Fruit fly (Drosophila melanogaster): ENCODE measurements around the gene CG31191.

Gene CG31191

dm6 chr3R:20945463-20945862 lies at the start of gene CG31191:
Gene CG31191 (minus strand): TSS chr3R:20945530.
- TF ChIP-seq Vsx2 (GFP tag; optimal IDR thresholded peaks at IDR 0.05; ENCODE audit: partially characterized antibody): no peak
- no peak for TF ChIP-seq Hnf4 (GFP tag; optimal IDR thresholded peaks at IDR 0.05)
- no peak for TF ChIP-seq Jra (GFP tag; optimal IDR thresholded peaks at IDR 0.05)
- TF ChIP-seq foxo (GFP tag; optimal IDR thresholded peaks at IDR 0.05): no peak
- TF ChIP-seq ey (GFP tag; optimal IDR thresholded peaks at IDR 0.05): no peak
- no peak for TF ChIP-seq Hr83 (GFP tag; optimal IDR thresholded peaks at IDR 0.05; ENCODE audit: poor library complexity, severe bottlenecking)

DNA sequence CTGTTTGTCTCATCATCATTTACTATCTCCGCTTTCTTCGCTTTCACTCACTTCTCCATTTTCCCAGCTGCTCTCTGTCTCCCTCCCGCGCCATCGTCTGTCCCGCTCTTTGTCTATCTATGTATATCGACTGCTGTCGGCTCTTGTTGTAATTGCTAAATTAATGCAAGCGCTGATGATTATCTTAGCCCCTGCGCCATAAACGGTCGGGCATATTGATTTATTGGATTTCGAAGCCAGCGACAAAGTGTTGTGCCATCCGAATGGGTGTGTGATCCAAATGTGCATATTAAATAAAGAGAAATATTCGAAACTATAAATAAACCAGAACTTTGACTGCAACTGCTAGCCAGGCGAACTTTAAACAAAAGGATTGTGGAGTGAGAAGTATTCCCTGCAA lies 45.1 kb upstream of the CG31191 start:
- TF ChIP-seq Dfd (GFP tag; optimal IDR thresholded peaks at IDR 0.05): no peak
- TF ChIP-seq Hr78 (GFP tag; optimal IDR thresholded peaks at IDR 0.05): no peak
- no peak for TF ChIP-seq psq (GFP tag; optimal IDR thresholded peaks at IDR 0.05)
- no peak for TF ChIP-seq Abd-B (GFP tag; optimal IDR thresholded peaks at IDR 0.05)

dm6 chr3R:20989657-20990056 lies 44.3 kb upstream of the CG31191 start:
- TF ChIP-seq Vsx2 (GFP tag; optimal IDR thresholded peaks at IDR 0.05; ENCODE audit: partially characterized antibody) (no peak), dmrt93B (GFP tag; optimal IDR thresholded peaks at IDR 0.05) (peak; percentile 19), ey (GFP tag; optimal IDR thresholded peaks at IDR 0.05) (no peak), HLH106 (tag; optimal IDR thresholded peaks at IDR 0.05) (peak; percentile 33), sv (GFP tag; optimal IDR thresholded peaks at IDR 0.05) (peak; percentile 23)

- TF ChIP-seq HLH106 (tag; optimal IDR thresholded peaks at IDR 0.05) (no peak), pan (optimal IDR thresholded peaks at IDR 0.05) (no peak), psq (GFP tag; optimal IDR thresholded peaks at IDR 0.05) (no peak)
These were observed 43.7 kb upstream of the CG31191 start for dm6 chr3R:20989046-20989445.

dm6 chr3R:20988560-20988959 lies 43.2 kb upstream of the CG31191 start:
- TF ChIP-seq woc (GFP tag; optimal IDR thresholded peaks at IDR 0.05): no peak
- no peak for TF ChIP-seq Vsx2 (GFP tag; optimal IDR thresholded peaks at IDR 0.05; ENCODE audit: partially characterized antibody)
- TF ChIP-seq usp (GFP tag; optimal IDR thresholded peaks at IDR 0.05): no peak
- no peak for TF ChIP-seq dl (GFP tag; optimal IDR thresholded peaks at IDR 0.05; ENCODE audit: insufficient read depth in 1 of 2, partially characterized antibody in 2 of 2)

DNA sequence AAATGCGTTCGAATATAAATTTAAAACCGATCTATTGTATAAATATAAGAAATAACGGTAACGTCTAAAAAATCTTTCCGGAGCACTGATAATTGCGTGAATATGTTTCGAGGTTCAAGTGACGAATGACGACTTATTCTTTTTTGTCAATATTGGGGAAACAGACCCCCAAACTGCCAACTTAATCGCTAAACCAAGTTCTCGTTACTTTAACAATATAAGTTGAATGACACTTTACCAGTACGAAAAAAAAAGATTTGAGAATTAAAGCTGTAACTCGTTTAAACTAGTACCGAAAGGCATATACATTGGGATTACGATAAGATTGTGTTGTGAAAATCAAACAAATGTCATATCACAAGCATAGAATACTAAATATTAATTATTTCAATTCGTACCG lies 42.5 kb upstream of the CG31191 start, which contains the start of gene CG43446:
Gene CG43446 (minus strand): TSS at position 101 of the 400 bp plus-strand sequence.
- TF ChIP-seq fru (GFP tag; optimal IDR thresholded peaks at IDR 0.05) (no peak), sv (GFP tag; optimal IDR thresholded peaks at IDR 0.05) (no peak), OdsH (GFP tag; optimal IDR thresholded peaks at IDR 0.05) (no peak), brk (GFP tag; optimal IDR thresholded peaks at IDR 0.05) (no peak), Sp1 (GFP tag; optimal IDR thresholded peaks at IDR 0.05) (no peak), h (GFP tag; optimal IDR thresholded peaks at IDR 0.05) (no peak), Dif (GFP tag; optimal IDR thresholded peaks at IDR 0.05; ENCODE audit: partially characterized antibody) (no peak), psq (GFP tag; optimal IDR thresholded peaks at IDR 0.05) (no peak), N (GFP tag; optimal IDR thresholded peaks at IDR 0.05) (no peak), Mio (GFP tag; optimal IDR thresholded peaks at IDR 0.05) (no peak), CG32264 (GFP tag; optimal IDR thresholded peaks at IDR 0.05) (no peak), lola (GFP tag; optimal IDR thresholded peaks at IDR 0.05) (no peak), Jra (GFP tag; optimal IDR thresholded peaks at IDR 0.05) (no peak), foxo (GFP tag; optimal IDR thresholded peaks at IDR 0.05) (no peak), HLH106 (tag; optimal IDR thresholded peaks at IDR 0.05) (no peak), ey (GFP tag; optimal IDR thresholded peaks at IDR 0.05) (no peak), tai (GFP tag; optimal IDR thresholded peaks at IDR 0.05) (no peak)

- TF ChIP-seq br (GFP tag; optimal IDR thresholded peaks at IDR 0.05) (peak; percentile 14), rgr (GFP tag; optimal IDR thresholded peaks at IDR 0.05) (peak; percentile 2), CrebA (GFP tag; optimal IDR thresholded peaks at IDR 0.05; ENCODE audit: borderline replicate concordance) (peak; percentile 54), GATAd (GFP tag; optimal IDR thresholded peaks at IDR 0.05) (no peak), h (GFP tag; optimal IDR thresholded peaks at IDR 0.05) (peak; percentile 59), Mio (GFP tag; optimal IDR thresholded peaks at IDR 0.05) (no peak), CG9705 (GFP tag; optimal IDR thresholded peaks at IDR 0.05) (no peak), ey (GFP tag; optimal IDR thresholded peaks at IDR 0.05) (no peak), OdsH (GFP tag; optimal IDR thresholded peaks at IDR 0.05) (no peak), Vsx2 (GFP tag; optimal IDR thresholded peaks at IDR 0.05; ENCODE audit: partially characterized antibody) (peak; percentile 1), psq (GFP tag; optimal IDR thresholded peaks at IDR 0.05) (no peak), dmrt93B (GFP tag; optimal IDR thresholded peaks at IDR 0.05) (no peak)
These were observed 40.3 kb upstream of the CG31191 start for dm6 chr3R:20985592-20985991.
